Worm (Caenorhabditis elegans) whole organism, young adult: ENCODE results near the gene C09B9.2.
"Not testable (repeated sequence)": the region's sequence is repeated elsewhere in the genome, so short reads cannot be mapped to it uniquely, and the experiment has no call there.

ENCODE experiments used
- B0019.2 ChIP-seq: fragments of 200-800 bp; sonication (Bioruptor generic); conservative IDR thresholded peaks from 2 replicates; pipeline ENCODE4 v1.3.6; 2022; ENCODE audit warnings: missing genetic modification reagents, missing genetic modification characterization, missing compliant biosample characterization
- B0336.3 ChIP-seq: fragments of 200-800 bp; sonication (Bioruptor generic); IDR thresholded peaks from 2 replicates; pipeline ENCODE4 v1.3.6; 2022; ENCODE audit warnings: missing genetic modification characterization, missing compliant biosample characterization
- C17E4.6 ChIP-seq: fragments of 200-800 bp; sonication (Bioruptor generic); IDR thresholded peaks from 2 replicates; pipeline ENCODE4 v1.3.6; 2022; ENCODE audit warnings: missing genetic modification reagents, missing genetic modification characterization, missing compliant biosample characterization
- F37B4.10 ChIP-seq: fragments of 200-800 bp; sonication (Bioruptor generic); IDR thresholded peaks from 2 replicates; pipeline ENCODE4 v1.3.6; 2022; ENCODE audit warnings: missing genetic modification characterization, missing compliant biosample characterization
- F39B2.1 ChIP-seq: fragments of 200-800 bp; sonication (Bioruptor generic); IDR thresholded peaks from 2 replicates; pipeline ENCODE4 v1.3.6; 2022; ENCODE audit warnings: missing genetic modification reagents, missing genetic modification characterization, missing compliant biosample characterization
- K11D2.4 ChIP-seq: fragments of 200-800 bp; sonication (Bioruptor generic); IDR thresholded peaks from 2 replicates; pipeline ENCODE4 v1.3.6; 2022; ENCODE audit warnings: missing genetic modification reagents, missing genetic modification characterization, missing compliant biosample characterization
- T07F8.4 ChIP-seq: sonication (generic microtip); optimal IDR thresholded peaks from 2 replicates; lab custom pipeline; 2016; ENCODE audit warnings: mild to moderate bottlenecking, missing genetic modification characterization, moderate library complexity, missing compliant biosample characterization
- Y53F4B.3 ChIP-seq: fragments of 200-800 bp; sonication (Bioruptor generic); IDR thresholded peaks from 2 replicates; pipeline ENCODE4 v1.3.6; 2022; ENCODE audit warnings: missing genetic modification reagents, missing genetic modification characterization, missing compliant biosample characterization
- Y79H2A.3 ChIP-seq: fragments of 200-800 bp; sonication (Bioruptor generic); conservative IDR thresholded peaks from 2 replicates; pipeline ENCODE4 v1.3.6; 2022; ENCODE audit warnings: missing genetic modification reagents, missing genetic modification characterization, missing compliant biosample characterization
- aptf-2 ChIP-seq: fragments of 200-800 bp; sonication (Bioruptor generic); conservative IDR thresholded peaks from 2 replicates; pipeline ENCODE4 v1.3.6; 2022; ENCODE audit warnings: missing genetic modification reagents, missing genetic modification characterization, missing compliant biosample characterization
- ccch-3 ChIP-seq: fragments of 200-800 bp; sonication (Bioruptor generic); optimal IDR thresholded peaks from 2 replicates; lab custom pipeline; 2018; ENCODE audit warnings: mild to moderate bottlenecking, missing genetic modification characterization, missing compliant biosample characterization
- ceh-100 ChIP-seq: fragments of 200-800 bp; sonication (Bioruptor generic); IDR thresholded peaks from 2 replicates; pipeline ENCODE4 v1.3.6; 2022; ENCODE audit warnings: missing genetic modification reagents, missing genetic modification characterization, missing compliant biosample characterization
- ceh-40 ChIP-seq: fragments of 200-800 bp; sonication (Bioruptor generic); IDR thresholded peaks from 2 replicates; pipeline ENCODE4 v1.3.6; 2022; ENCODE audit warnings: missing genetic modification characterization, missing compliant biosample characterization
- ceh-79 ChIP-seq: sonication (generic microtip); optimal IDR thresholded peaks from 2 replicates; lab custom pipeline; 2017; ENCODE audit warnings: mild to moderate bottlenecking, missing genetic modification characterization, missing compliant biosample characterization
- ceh-91 ChIP-seq: fragments of 200-800 bp; sonication (Bioruptor generic); IDR thresholded peaks from 2 replicates; pipeline ENCODE4 v1.3.6; 2022; ENCODE audit warnings: missing genetic modification reagents, missing genetic modification characterization, missing compliant biosample characterization
- die-1 ChIP-seq: sonication (generic microtip); optimal IDR thresholded peaks from 2 replicates; lab custom pipeline; 2016; ENCODE audit warnings: missing genotype, mild to moderate bottlenecking, missing genetic modification characterization, missing compliant biosample characterization
- egl-44 ChIP-seq: fragments of 200-800 bp; sonication (Bioruptor generic); IDR thresholded peaks from 2 replicates; pipeline ENCODE4 v1.3.6; 2022; ENCODE audit warnings: missing genetic modification reagents, missing genetic modification characterization, missing compliant biosample characterization
- egrh-3 ChIP-seq: fragments of 200-800 bp; sonication (Bioruptor generic); IDR thresholded peaks from 2 replicates; pipeline ENCODE4 v1.3.6; 2022; ENCODE audit warnings: missing genetic modification reagents, missing genetic modification characterization, missing compliant biosample characterization
- fkh-3 ChIP-seq: sonication (generic microtip); optimal IDR thresholded peaks from 2 replicates; lab custom pipeline; 2016; ENCODE audit warnings: mild to moderate bottlenecking, missing genetic modification characterization, missing compliant biosample characterization
- hlh-26 ChIP-seq: fragments of 200-800 bp; sonication (Bioruptor generic); conservative IDR thresholded peaks from 2 replicates; pipeline ENCODE4 v1.3.6; 2022; ENCODE audit warnings: missing genetic modification reagents, missing genetic modification characterization, missing compliant biosample characterization
- lag-1 ChIP-seq: fragments of 200-800 bp; sonication (Bioruptor generic); IDR thresholded peaks from 2 replicates; pipeline ENCODE4 v1.3.6; 2022; ENCODE audit warnings: missing genetic modification reagents, missing genetic modification characterization, missing compliant biosample characterization
- lin-40 ChIP-seq: sonication (generic microtip); optimal IDR thresholded peaks from 2 replicates; lab custom pipeline; 2016; ENCODE audit warnings: missing genetic modification characterization, mild to moderate bottlenecking, missing compliant biosample characterization, missing genotype, missing genetic modification reagents
- madf-6 ChIP-seq: fragments of 200-800 bp; sonication (Bioruptor generic); IDR thresholded peaks from 2 replicates; pipeline ENCODE4 v1.3.6; 2022; ENCODE audit warnings: missing genetic modification reagents, missing genetic modification characterization, missing compliant biosample characterization
- nhr-179 ChIP-seq: sonication (generic microtip); optimal IDR thresholded peaks from 2 replicates; lab custom pipeline; 2016; ENCODE audit warnings: mild to moderate bottlenecking, missing genetic modification characterization, missing compliant biosample characterization
- nhr-80 ChIP-seq: sonication (generic microtip); optimal IDR thresholded peaks from 2 replicates; lab custom pipeline; 2016; ENCODE audit warnings: missing genetic modification characterization, missing compliant biosample characterization
- rcor-1 ChIP-seq: fragments of 200-800 bp; sonication (Bioruptor generic); IDR thresholded peaks from 2 replicates; pipeline ENCODE4 v1.3.6; 2022; ENCODE audit warnings: missing genetic modification reagents, missing genetic modification characterization, missing compliant biosample characterization
- rec-8 ChIP-seq, 2 experiments: sonication (generic microtip); optimal IDR thresholded peaks; 2 replicates each; lab custom pipeline; 2016; ENCODE audit warnings: mild to moderate bottlenecking in 2 of 2, missing genetic modification characterization in 2 of 2, missing genetic modification reagents in 2 of 2, missing genotype in 2 of 2, missing biosample characterization in 1 of 2, missing compliant biosample characterization in 1 of 2, moderate library complexity in 1 of 2
- sdz-38 ChIP-seq: sonication (generic microtip); optimal IDR thresholded peaks from 2 replicates; lab custom pipeline; 2016; ENCODE audit warnings: missing genotype, missing genetic modification characterization, missing compliant biosample characterization
- snpc-1.3 ChIP-seq: sonication (generic microtip); optimal IDR thresholded peaks from 2 replicates; lab custom pipeline; 2017; ENCODE audit warnings: missing genetic modification characterization, mild to moderate bottlenecking, missing compliant biosample characterization, antibody characterized with exemption, moderate library complexity, missing genotype, missing genetic modification reagents; ENCODE audit not compliant: insufficient read depth
- snpc-4 ChIP-seq, 5 experiments: fragments of 150-350 bp in 1 of 5; sonication (generic microtip) in 4 of 5; optimal IDR thresholded peaks; 2 replicates each; lab custom pipeline; 2014 to 2018; ENCODE audit warnings: missing genetic modification characterization in 5 of 5, missing biosample characterization in 3 of 5, antibody characterized with exemption in 2 of 5, mild to moderate bottlenecking in 2 of 5, missing compliant biosample characterization in 2 of 5, missing genotype in 2 of 5, moderate library complexity in 2 of 5, missing genetic modification reagents in 1 of 5
- sptf-2 ChIP-seq: fragments of 200-800 bp; sonication (Bioruptor generic); optimal IDR thresholded peaks from 2 replicates; lab custom pipeline; 2018; ENCODE audit warnings: mild to moderate bottlenecking, missing genetic modification characterization, missing compliant biosample characterization
- tbp1 ChIP-seq: fragments of 200-800 bp; sonication (Bioruptor generic); optimal IDR thresholded peaks from 2 replicates; lab custom pipeline; 2018; ENCODE audit warnings: mild to moderate bottlenecking, missing genetic modification characterization, missing compliant biosample characterization
- tlf-1 ChIP-seq: fragments of 200-800 bp; sonication (Bioruptor generic); optimal IDR thresholded peaks from 2 replicates; lab custom pipeline; 2018; ENCODE audit warnings: mild to moderate bottlenecking, missing genetic modification characterization, missing compliant biosample characterization
- ztf-25 ChIP-seq: fragments of 200-800 bp; sonication (Bioruptor generic); IDR thresholded peaks from 2 replicates; pipeline ENCODE4 v1.3.6; 2022; ENCODE audit warnings: missing genetic modification reagents, missing genetic modification characterization, missing compliant biosample characterization
- ztf-28 ChIP-seq: fragments of 200-800 bp; sonication (Bioruptor generic); IDR thresholded peaks from 2 replicates; pipeline ENCODE4 v1.3.6; 2022; ENCODE audit warnings: missing genetic modification reagents, missing genetic modification characterization, missing compliant biosample characterization

The C09B9.2 gene

DNA sequence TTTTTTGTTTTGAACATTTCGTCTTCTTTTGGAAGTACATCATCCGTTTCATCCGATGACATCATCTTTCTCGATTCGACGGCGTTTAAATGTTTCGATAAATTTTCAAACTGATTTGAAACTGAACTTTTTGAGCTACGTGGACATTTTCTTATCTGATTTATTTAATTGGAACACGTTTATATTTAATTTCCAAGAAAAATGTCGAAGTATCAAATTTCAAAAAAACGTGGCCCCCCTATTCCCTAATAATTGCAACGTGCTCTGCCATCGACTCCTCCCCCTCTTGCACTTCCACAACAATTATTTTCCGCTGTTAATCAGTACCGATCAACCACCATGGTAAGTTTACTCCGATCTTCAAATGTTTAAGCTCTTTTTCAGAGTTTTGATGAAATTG lies 39.5 kb downstream of the C09B9.2 start, which contains the start of the genes R13H9.6 and rmd-6:
Gene R13H9.6, minus strand, starts transcription at position 101 of the 400 bp plus-strand sequence.
Gene rmd-6, plus strand, starts transcription at position 305 of the 400 bp plus-strand sequence.
- TF ChIP-seq F39B2.1 (GFP tag; lab: Robert Waterston, UW); Y53F4B.3; egl-44 (GFP tag; lab: Robert Waterston, UW): not testable (repeated sequence)

DNA sequence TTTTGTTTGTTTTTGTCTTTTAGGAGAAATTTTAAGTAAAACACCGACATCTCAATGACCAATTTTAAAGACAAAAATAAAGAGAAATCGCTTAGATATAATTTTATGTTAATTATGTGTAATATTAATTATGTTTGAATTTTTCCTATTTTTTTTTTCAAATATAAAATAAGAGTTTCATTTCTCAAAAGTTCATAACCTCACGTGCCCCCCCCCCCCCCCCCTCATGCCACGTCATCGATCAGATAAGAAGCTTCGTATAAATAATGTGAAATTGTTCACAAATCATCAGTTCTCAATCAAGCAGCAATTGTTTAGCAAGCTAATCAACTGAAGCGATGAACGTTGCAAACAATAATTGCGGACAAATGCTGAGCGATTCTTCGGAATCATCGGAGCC lies 41.5 kb downstream of the C09B9.2 start, which contains the start of gene C02B10.6:
Gene C02B10.6, plus strand, starts transcription at position 301 of the 400 bp plus-strand sequence.
- TF ChIP-seq B0336.3 (GFP tag; lab: Robert Waterston, UW); rec-8 (tag; optimal IDR thresholded peaks at IDR 0.05; lab: Kevin White, UChicago); lin-40: not testable (repeated sequence)

DNA sequence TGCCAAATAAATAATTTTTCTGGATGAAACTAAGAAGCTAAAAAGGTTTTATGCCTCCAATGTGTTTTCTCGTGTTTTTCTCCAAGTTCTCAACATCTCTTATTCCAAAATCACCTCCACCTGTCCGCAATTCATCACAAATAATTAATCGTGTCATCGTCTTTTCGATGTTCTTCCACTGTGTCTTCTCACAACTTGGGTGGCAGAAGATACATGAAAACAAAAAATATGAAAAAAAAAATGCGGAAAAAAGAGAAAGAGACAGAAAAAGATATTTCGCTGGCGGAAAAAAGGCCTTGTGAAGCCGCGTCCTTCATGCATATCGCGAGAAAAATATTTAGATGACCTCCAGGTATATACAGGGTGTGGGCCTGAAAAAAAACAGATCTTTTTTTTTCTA lies 44.7 kb downstream of the C09B9.2 start:
- TF ChIP-seq rcor-1 (GFP tag; lab: Robert Waterston, UW) (no peak), tlf-1 (GFP tag; lab: Kevin White, UChicago) (no peak), snpc-1.3 (tag; lab: Kevin White, UChicago) (no peak), ceh-40 (GFP tag; lab: Robert Waterston, UW) (no peak), F37B4.10 (no peak), ztf-25 (GFP tag; lab: Robert Waterston, UW) (no peak), snpc-4 (GFP tag; optimal IDR thresholded peaks at IDR 0.05; lab: Kevin White, UChicago) (no peak), snpc-4 (tag; optimal IDR thresholded peaks at IDR 0.05; lab: Kevin White, UChicago) (no peak), rec-8 (tag; optimal IDR thresholded peaks at IDR 0.05; lab: Kevin White, UChicago) (no peak), ceh-100 (GFP tag; lab: Robert Waterston, UW) (no peak), egrh-3 (no peak), nhr-179 (no peak), fkh-3 (tag; lab: Kevin White, UChicago) (no peak)

DNA sequence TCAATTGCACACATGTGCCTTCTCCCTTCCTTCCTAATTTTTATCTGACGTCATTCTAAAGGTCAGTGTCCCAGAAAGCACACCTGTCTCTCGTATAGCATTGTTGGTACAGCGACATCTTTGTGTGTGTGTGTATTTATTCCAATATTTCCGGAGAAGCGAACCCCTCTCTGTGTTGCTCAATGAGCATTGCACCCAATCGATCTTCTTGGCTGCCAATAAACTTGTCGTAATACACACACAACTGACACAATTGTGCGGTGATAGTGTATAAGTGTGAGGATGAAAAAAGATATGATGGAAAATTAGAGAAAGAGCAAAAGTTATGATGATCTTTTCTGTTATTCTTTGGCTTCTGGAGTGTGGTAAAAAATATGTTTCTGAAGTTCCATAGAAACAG lies 47.5 kb downstream of the C09B9.2 start:
- no peak for TF ChIP-seq nhr-80
- TF ChIP-seq sdz-38 (tag; lab: Kevin White, UChicago): no peak
- no peak for TF ChIP-seq snpc-4 (GFP tag; optimal IDR thresholded peaks at IDR 0.05; lab: Kevin White, UChicago)
- no peak for TF ChIP-seq snpc-4 (tag; optimal IDR thresholded peaks at IDR 0.05; lab: Kevin White, UChicago)
- no peak for TF ChIP-seq ceh-79 (tag; lab: Kevin White, UChicago)
- no peak for TF ChIP-seq tbp1 (GFP tag; lab: Kevin White, UChicago)
- no peak for TF ChIP-seq T07F8.4

DNA sequence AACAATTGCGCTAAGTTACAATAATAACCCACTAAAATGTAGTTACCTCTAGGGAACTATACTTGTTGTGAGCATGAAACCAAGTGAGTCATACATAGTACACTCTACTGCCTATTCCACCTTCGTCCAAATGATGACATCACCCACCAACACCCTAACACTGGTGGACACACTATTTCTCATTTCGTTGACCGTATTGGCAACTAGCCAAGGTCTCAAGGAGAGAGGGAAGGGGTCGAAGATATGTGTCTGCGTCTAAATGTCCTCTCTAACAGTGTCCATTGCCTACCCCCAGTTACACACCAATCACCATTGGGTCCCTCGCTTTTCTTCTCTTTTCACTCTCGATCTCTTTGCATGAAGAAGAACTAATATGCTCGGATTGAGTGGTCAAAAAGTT lies 48.8 kb downstream of the C09B9.2 start:
- no peak for TF ChIP-seq Y79H2A.3 (GFP tag; lab: Robert Waterston, UW)
- no peak for TF ChIP-seq B0019.2 (GFP tag; lab: Robert Waterston, UW)
- no peak for TF ChIP-seq ceh-91 (GFP tag; lab: Robert Waterston, UW)
- no peak for TF ChIP-seq die-1 (tag; lab: Kevin White, UChicago)
- no peak for TF ChIP-seq ceh-40 (GFP tag; lab: Robert Waterston, UW)
- TF ChIP-seq ccch-3 (GFP tag; lab: Kevin White, UChicago): no peak
- TF ChIP-seq sptf-2 (GFP tag; lab: Kevin White, UChicago): no peak
- TF ChIP-seq hlh-26: no peak
- no peak for TF ChIP-seq rec-8 (tag; optimal IDR thresholded peaks at IDR 0.05; lab: Kevin White, UChicago)
- no peak for TF ChIP-seq lag-1
- TF ChIP-seq K11D2.4 (GFP tag; lab: Robert Waterston, UW): no peak
- no peak for TF ChIP-seq aptf-2 (GFP tag; lab: Robert Waterston, UW)
- TF ChIP-seq madf-6 (GFP tag; lab: Robert Waterston, UW): no peak
- no peak for TF ChIP-seq C17E4.6 (GFP tag; lab: Robert Waterston, UW)
- TF ChIP-seq ztf-28: no peak
